Fruit fly (Drosophila melanogaster): ENCODE measurements around the gene CG2100.

The CG2100 gene

dm6 chr3R:5716755-5717309, 19.3 kb downstream of the CG2100 start, which contains the start of gene cas (continued):
- TF ChIP-seq sqz (GFP tag; optimal IDR thresholded peaks at IDR 0.05) (peak; percentile 83), Dip3 (GFP tag; optimal IDR thresholded peaks at IDR 0.05) (no peak), ERR (GFP tag; optimal IDR thresholded peaks at IDR 0.05) (no peak), mirr (GFP tag; optimal IDR thresholded peaks at IDR 0.05) (no peak), CG3163 (GFP tag; optimal IDR thresholded peaks at IDR 0.05) (peak; percentile 70), CG6854 (GFP tag; optimal IDR thresholded peaks at IDR 0.05) (no peak), her (GFP tag; optimal IDR thresholded peaks at IDR 0.05) (no peak), H2.0 (GFP tag; IDR thresholded peaks at IDR 0.05) (no peak), CG5953 (GFP tag; IDR thresholded peaks at IDR 0.05) (no peak), knrl (GFP tag; IDR thresholded peaks at IDR 0.05; ENCODE audit: partially characterized antibody) (no peak), Mrtf (GFP tag; IDR thresholded peaks at IDR 0.05) (no peak), CG17612 (GFP tag; IDR thresholded peaks at IDR 0.05) (no peak), cato (GFP tag; optimal IDR thresholded peaks at IDR 0.05; ENCODE audit: borderline replicate concordance) (no peak), nerfin-1 (tag; optimal IDR thresholded peaks at IDR 0.05) (peak; percentile 98), ems (GFP tag; optimal IDR thresholded peaks at IDR 0.05) (no peak), vnd (GFP tag; IDR thresholded peaks at IDR 0.05; ENCODE audit: partially characterized antibody) (no peak), ac (GFP tag; optimal IDR thresholded peaks at IDR 0.05) (no peak), gem (tag; optimal IDR thresholded peaks at IDR 0.05) (no peak), Dfd (GFP tag; optimal IDR thresholded peaks at IDR 0.05) (no peak), CG8089 (GFP tag; optimal IDR thresholded peaks at IDR 0.05) (no peak), CG7745 (tag; optimal IDR thresholded peaks at IDR 0.05) (no peak), gcm2 (GFP tag; optimal IDR thresholded peaks at IDR 0.05) (no peak), CG11398 (GFP tag; optimal IDR thresholded peaks at IDR 0.05) (no peak), CG4707 (GFP tag; optimal IDR thresholded peaks at IDR 0.05) (no peak), Nf-YC (tag; optimal IDR thresholded peaks at IDR 0.05) (peak; percentile 86), seq (GFP tag; IDR thresholded peaks at IDR 0.05) (peak; percentile 57; the same call in 1 of the 2 replicates), CkIIα-i1 (GFP tag; IDR thresholded peaks at IDR 0.05) (no peak), Trl (optimal IDR thresholded peaks at IDR 0.05) (peak in 1 of 2 experiments; percentile 41), Trl (GFP tag; optimal IDR thresholded peaks at IDR 0.05) (no peak), CG2202 (tag; optimal IDR thresholded peaks at IDR 0.05) (no peak), Aef1 (GFP tag; IDR thresholded peaks at IDR 0.05) (no peak), CG17186 (GFP tag; optimal IDR thresholded peaks at IDR 0.05) (no peak), C15 (GFP tag; IDR thresholded peaks at IDR 0.05) (no peak), shn (GFP tag; optimal IDR thresholded peaks at IDR 0.05) (no peak), odd (GFP tag; optimal IDR thresholded peaks at IDR 0.05) (no peak)

- TF ChIP-seq Ets97D (GFP tag; optimal IDR thresholded peaks at IDR 0.05) (no peak), CG18599 (GFP tag; optimal IDR thresholded peaks at IDR 0.05) (peak; percentile 64), cato (GFP tag; optimal IDR thresholded peaks at IDR 0.05; ENCODE audit: borderline replicate concordance) (peak; percentile 36), Chrac-16 (GFP tag; optimal IDR thresholded peaks at IDR 0.05) (peak; percentile 48), chif (GFP tag; optimal IDR thresholded peaks at IDR 0.05) (peak; percentile 43 to 56), sqz (GFP tag; optimal IDR thresholded peaks at IDR 0.05) (no peak), CG11093 (GFP tag; IDR thresholded peaks at IDR 0.05) (no peak), CG17802 (tag; optimal IDR thresholded peaks at IDR 0.05) (no peak), CG4328 (GFP tag; optimal IDR thresholded peaks at IDR 0.05) (peak; percentile 58), CG15073 (GFP tag; optimal IDR thresholded peaks at IDR 0.05) (no peak), CG7839 (tag; optimal IDR thresholded peaks at IDR 0.05) (peak; percentile 74), row (GFP tag; IDR thresholded peaks at IDR 0.05) (peak; percentile 75), fd102C (GFP tag; optimal IDR thresholded peaks at IDR 0.05) (no peak), nerfin-2 (GFP tag; IDR thresholded peaks at IDR 0.05; ENCODE audit: partially characterized antibody) (no peak), Awh (GFP tag; IDR thresholded peaks at IDR 0.05) (peak; percentile 28; the same call in 1 of the 2 replicates), tgo (GFP tag; IDR thresholded peaks at IDR 0.05) (peak; percentile 39; the same call in 2 of the 3 replicates), luna (GFP tag; optimal IDR thresholded peaks at IDR 0.05) (no peak), tx (GFP tag; optimal IDR thresholded peaks at IDR 0.05) (peak; percentile 54), onecut (GFP tag; IDR thresholded peaks at IDR 0.05) (peak; percentile 43; the same call in 1 of the 2 replicates)
Observed at dm6 chr3R:5705469-5706067, 30.6 kb downstream of the CG2100 start.

Measured in whole organism, embryonic.